Worm (Caenorhabditis elegans): ENCODE measurements around the gene laf-1.

- TF ChIP-seq him-1 (tag; optimal IDR thresholded peaks at IDR 0.05): no peak
- TF ChIP-seq dao-5 (tag; optimal IDR thresholded peaks at IDR 0.05): no peak
- TF ChIP-seq W03F9.2 (tag; optimal IDR thresholded peaks at IDR 0.05): no peak
These were observed 22.6 kb downstream of the laf-1 start, which contains the start of gene gldi-9 for ce11 chrIII:2756260-2756659.
